Worm (Caenorhabditis elegans) whole organism, young adult: Measurements from ENCODE around the gene fbxb-116.

Source experiments
- D2030.7 ChIP-seq: fragments of 200-800 bp; sonication (Bioruptor generic); IDR thresholded peaks from 2 replicates; pipeline ENCODE4 v1.3.6; 2022; ENCODE audit warnings: missing genetic modification reagents, missing genetic modification characterization, missing compliant biosample characterization
- Y53G8AR.9 ChIP-seq: fragments of 200-800 bp; sonication (Bioruptor generic); conservative IDR thresholded peaks from 2 replicates; pipeline ENCODE4 v1.3.6; 2022; ENCODE audit warnings: missing genetic modification reagents, missing genetic modification characterization, missing compliant biosample characterization
- Y56A3A.18 ChIP-seq: fragments of 200-800 bp; sonication (Bioruptor generic); IDR thresholded peaks from 2 replicates; pipeline ENCODE4 v1.3.6; 2022; ENCODE audit warnings: missing genetic modification reagents, missing genetic modification characterization, missing compliant biosample characterization
- bed-2 ChIP-seq: fragments of 200-800 bp; sonication (Bioruptor generic); IDR thresholded peaks from 2 replicates; pipeline ENCODE4 v1.3.6; 2022; ENCODE audit warnings: missing genetic modification reagents, missing genetic modification characterization, missing compliant biosample characterization
- ceh-91 ChIP-seq: fragments of 200-800 bp; sonication (Bioruptor generic); IDR thresholded peaks from 2 replicates; pipeline ENCODE4 v1.3.6; 2022; ENCODE audit warnings: missing genetic modification reagents, missing genetic modification characterization, missing compliant biosample characterization
- dox-1 ChIP-seq: fragments of 200-800 bp; sonication (Bioruptor generic); IDR thresholded peaks from 2 replicates; pipeline ENCODE4 v1.3.6; 2022; ENCODE audit warnings: missing genetic modification reagents, missing genetic modification characterization, missing compliant biosample characterization
- fkh-3 ChIP-seq: sonication (generic microtip); optimal IDR thresholded peaks from 2 replicates; lab custom pipeline; 2016; ENCODE audit warnings: mild to moderate bottlenecking, missing genetic modification characterization, missing compliant biosample characterization
- him-1 ChIP-seq: sonication (generic microtip); optimal IDR thresholded peaks from 2 replicates; lab custom pipeline; 2016; ENCODE audit warnings: missing genotype, missing genetic modification reagents, missing genetic modification characterization, missing compliant biosample characterization
- lsy-27 ChIP-seq: sonication (generic microtip); optimal IDR thresholded peaks from 2 replicates; lab custom pipeline; 2017; ENCODE audit warnings: missing genetic modification characterization, mild to moderate bottlenecking, missing compliant biosample characterization, antibody characterized with exemption, missing genotype, borderline replicate concordance; ENCODE audit not compliant: insufficient read depth
- pha-4 ChIP-seq: fragments of 150-350 bp; sonication (generic microtip); optimal IDR thresholded peaks from 2 replicates; lab custom pipeline; 2014; ENCODE audit warnings: missing biosample characterization, missing genetic modification reagents, missing genetic modification characterization
- sea-2 ChIP-seq: fragments of 200-800 bp; sonication (Bioruptor generic); IDR thresholded peaks from 2 replicates; pipeline ENCODE4 v1.3.6; 2022; ENCODE audit warnings: missing genetic modification characterization, missing compliant biosample characterization
- unc-130 ChIP-seq: sonication (generic microtip); optimal IDR thresholded peaks from 2 replicates; lab custom pipeline; 2016; ENCODE audit warnings: missing genetic modification reagents, missing genetic modification characterization, missing compliant biosample characterization
- unc-62 ChIP-seq: fragments of 150-350 bp; optimal IDR thresholded peaks from 2 replicates; lab custom pipeline; 2014; ENCODE audit warnings: missing biosample characterization, missing genetic modification reagents, missing genetic modification characterization

DNA sequence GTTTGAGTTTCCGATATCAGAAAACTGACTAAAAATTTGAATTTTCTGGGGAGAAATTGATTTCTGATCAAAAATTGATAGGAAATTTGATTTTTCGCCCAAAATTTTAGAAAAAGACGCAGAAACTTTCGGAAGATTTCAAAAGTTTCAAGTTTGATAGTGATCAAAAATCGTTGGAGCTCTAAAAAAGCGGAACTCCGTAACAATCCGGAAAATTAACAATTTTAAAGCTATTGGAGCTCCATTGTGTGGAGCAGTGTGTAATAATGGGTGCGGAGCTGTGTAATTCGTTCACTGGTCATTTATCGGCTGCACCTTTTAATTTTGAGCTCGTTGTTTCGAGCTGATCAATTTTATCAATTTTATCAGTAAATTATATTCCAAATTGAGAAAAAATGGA is 20.0 kb downstream of the fbxb-116 start, which contains the start of gene F21D9.4:
- TF ChIP-seq pha-4 (tag; lab: Kevin White, UChicago) (no peak), lsy-27 (tag; lab: Kevin White, UChicago) (no peak), D2030.7 (no peak), sea-2 (no peak), bed-2 (GFP tag; lab: Robert Waterston, UW) (no peak), unc-62 (no peak), Y56A3A.18 (GFP tag; lab: Robert Waterston, UW) (no peak), him-1 (tag; lab: Kevin White, UChicago) (no peak), unc-130 (GFP tag; lab: Kevin White, UChicago) (no peak), Y53G8AR.9 (GFP tag; lab: Robert Waterston, UW) (no peak), fkh-3 (tag; lab: Kevin White, UChicago) (no peak), ceh-91 (GFP tag; lab: Robert Waterston, UW) (no peak), dox-1 (GFP tag; lab: Robert Waterston, UW) (no peak)
